Worm (Caenorhabditis elegans) whole organism, dauer: Measurements from ENCODE around the gene pdzd-8.

Source experiments
- unc-62 ChIP-seq: sonication (generic microtip); optimal IDR thresholded peaks from 2 replicates; lab custom pipeline; 2017; ENCODE audit warnings: missing biosample characterization, missing genetic modification reagents, missing genetic modification characterization

The pdzd-8 gene

DNA sequence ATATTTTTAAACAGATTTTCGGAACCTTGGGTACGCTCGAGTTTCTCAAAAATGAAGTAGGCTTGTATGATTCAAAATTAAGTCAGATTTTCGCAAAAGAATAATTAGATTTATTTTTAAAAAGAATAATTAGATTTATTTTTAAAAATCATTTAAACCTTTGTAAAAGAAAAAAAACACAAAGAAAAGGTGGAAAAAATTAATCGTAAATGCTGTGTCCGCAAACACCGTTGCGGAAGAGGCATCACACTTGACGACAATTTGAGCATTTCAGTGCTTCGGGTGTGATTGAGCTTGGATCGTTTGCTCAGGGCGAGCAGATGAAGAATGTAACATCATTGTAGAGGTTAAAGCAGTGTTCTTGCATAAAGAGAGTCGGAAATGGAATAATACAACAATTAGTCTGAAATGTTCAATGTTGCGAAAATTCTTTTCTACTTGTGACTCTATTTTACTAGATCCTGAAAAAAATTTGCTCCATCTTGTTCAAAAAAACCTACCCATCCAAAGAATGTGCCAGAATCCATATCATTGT, 46.0 kb downstream of the pdzd-8 start:
- no peak for TF ChIP-seq unc-62 (GFP tag; lab: Kevin White, UChicago)

DNA sequence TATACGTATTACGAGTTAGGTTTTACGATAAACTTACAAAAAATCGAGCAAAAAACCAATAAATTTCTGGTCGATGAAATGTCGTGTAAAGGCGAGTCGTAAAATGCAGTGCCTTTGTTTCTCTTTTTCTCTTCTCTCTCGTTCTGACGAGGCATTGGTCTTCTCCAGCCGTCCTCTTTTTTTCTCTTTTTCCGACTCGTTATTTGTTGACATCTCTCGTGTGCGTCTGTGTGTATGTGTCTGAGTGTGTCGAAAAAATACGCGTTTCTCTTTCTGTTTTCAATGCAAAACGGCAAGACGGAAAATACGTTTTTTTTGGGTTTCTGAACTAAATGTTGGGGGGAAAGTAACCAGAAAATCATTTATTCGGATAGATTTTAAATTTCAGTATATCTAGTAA, 57.2 kb downstream of the pdzd-8 start, which contains the start of gene C53D6.6:
C53D6.6 (minus strand) TSS at position 118 of the 400 bp plus-strand sequence.
- no peak for TF ChIP-seq unc-62 (GFP tag; lab: Kevin White, UChicago)
